Fruit fly (Drosophila melanogaster): Measurements from ENCODE around the gene CG14411.

Gene CG14411

DNA sequence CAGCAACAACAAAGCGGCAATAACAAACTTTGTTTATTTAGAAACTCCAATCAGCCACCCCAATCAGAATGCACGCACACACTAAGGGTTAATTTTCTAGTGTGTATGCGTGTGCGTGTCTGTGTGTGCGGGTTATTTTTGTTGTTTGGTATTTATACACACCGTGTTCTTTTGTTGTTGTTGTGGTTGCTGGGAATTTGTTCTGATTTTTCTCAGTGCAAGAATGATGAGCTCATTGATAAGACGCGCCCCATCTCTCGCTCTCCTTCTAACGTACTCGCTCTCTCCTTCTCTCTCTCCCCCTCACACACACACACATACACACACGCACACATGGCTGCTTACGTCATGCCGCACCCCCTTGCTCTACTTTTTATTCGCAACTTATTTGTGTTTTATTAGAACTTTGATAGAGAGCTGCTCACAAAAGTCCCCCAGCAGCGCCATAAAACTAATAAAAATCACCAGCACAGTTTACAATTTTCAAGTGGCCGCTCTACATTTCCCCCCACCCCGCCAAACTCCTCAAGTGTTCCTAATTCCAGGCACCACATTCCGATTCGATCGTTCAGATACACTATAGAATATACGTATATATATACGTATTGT is 7.4 kb downstream of the CG14411 start (continued):
- peak; percentile 4 for TF ChIP-seq CG5245 (GFP tag; optimal IDR thresholded peaks at IDR 0.05)
- peak; percentile 51 for TF ChIP-seq ranshi (GFP tag; IDR thresholded peaks at IDR 0.05)
- no peak for TF ChIP-seq Sry-β (GFP tag; optimal IDR thresholded peaks at IDR 0.05)
- TF ChIP-seq ind (GFP tag; optimal IDR thresholded peaks at IDR 0.05), result peak; percentile 26
- peak; percentile 48 for TF ChIP-seq Myb (GFP tag; optimal IDR thresholded peaks at IDR 0.05)
- peak; percentile 43 for TF ChIP-seq HmgD (GFP tag; optimal IDR thresholded peaks at IDR 0.05)
- 0 out of 2 replicates have a peak, but pooled peaks have one; percentile 24 for TF ChIP-seq CG11085 (GFP tag; IDR thresholded peaks at IDR 0.05)
- peak; percentile 17 for TF ChIP-seq org-1 (GFP tag; optimal IDR thresholded peaks at IDR 0.05)
- no peak for TF ChIP-seq trh (GFP tag; optimal IDR thresholded peaks at IDR 0.05)
- TF ChIP-seq sens-2 (GFP tag; IDR thresholded peaks at IDR 0.05), result no peak
- TF ChIP-seq bowl (GFP tag; IDR thresholded peaks at IDR 0.05), result peak; percentile 23; the same call in 1 of the 2 replicates
- TF ChIP-seq Camta (GFP tag; optimal IDR thresholded peaks at IDR 0.05), result no peak
- TF ChIP-seq CG7271 (tag; optimal IDR thresholded peaks at IDR 0.05), result no peak
- peak; percentile 29 for TF ChIP-seq p53 (GFP tag; optimal IDR thresholded peaks at IDR 0.05)
- TF ChIP-seq prd (optimal IDR thresholded peaks at IDR 0.05), result no peak
- peak; percentile 52; the same call in 2 of the 3 replicates for TF ChIP-seq prd (GFP tag; IDR thresholded peaks at IDR 0.05)
- TF ChIP-seq Blimp-1 (GFP tag; optimal IDR thresholded peaks at IDR 0.05), result no peak
- TF ChIP-seq CG34422 (GFP tag; IDR thresholded peaks at IDR 0.05), result peak; percentile 64; the same call in 2 of the 3 replicates
- TF ChIP-seq CG12155 (GFP tag; optimal IDR thresholded peaks at IDR 0.05), result peak; percentile 33
- TF ChIP-seq sima (GFP tag; optimal IDR thresholded peaks at IDR 0.05), result no peak
- TF ChIP-seq CG12071 (GFP tag; optimal IDR thresholded peaks at IDR 0.05), result peak; percentile 2
- peak; percentile 83 for TF ChIP-seq abd-A (tag; optimal IDR thresholded peaks at IDR 0.05)
- TF ChIP-seq HLH3B (GFP tag; IDR thresholded peaks at IDR 0.05), result peak; percentile 51; the same call in 1 of the 2 replicates
- TF ChIP-seq CG17361 (GFP tag; IDR thresholded peaks at IDR 0.05), result no peak
- no peak for TF ChIP-seq CG6654 (GFP tag; optimal IDR thresholded peaks at IDR 0.05)
- no peak for TF ChIP-seq Abd-B (GFP tag; optimal IDR thresholded peaks at IDR 0.05)
- TF ChIP-seq CG1529 (GFP tag; optimal IDR thresholded peaks at IDR 0.05), result no peak
- TF ChIP-seq CG4424 (GFP tag; optimal IDR thresholded peaks at IDR 0.05), result no peak
- no peak for TF ChIP-seq Rx (GFP tag; IDR thresholded peaks at IDR 0.05)
- no peak for TF ChIP-seq GATAe (GFP tag; conservative IDR thresholded peaks at IDR 0.05)
- TF ChIP-seq CG16863 (GFP tag; optimal IDR thresholded peaks at IDR 0.05), result peak; percentile 34
- TF ChIP-seq Gug (GFP tag; IDR thresholded peaks at IDR 0.05), result peak; percentile 30; the same call in 1 of the 4 replicates
- no peak for TF ChIP-seq CG17912 (GFP tag; optimal IDR thresholded peaks at IDR 0.05)
- TF ChIP-seq Trl (optimal IDR thresholded peaks at IDR 0.05), result peak in 1 of 2 experiments; percentile 83
- peak; percentile 65 for TF ChIP-seq Trl (GFP tag; optimal IDR thresholded peaks at IDR 0.05)
- no peak for TF ChIP-seq pros (GFP tag; optimal IDR thresholded peaks at IDR 0.05)
- TF ChIP-seq CG17829 (tag; optimal IDR thresholded peaks at IDR 0.05), result peak; percentile 1
- TF ChIP-seq dmrt99B (tag; optimal IDR thresholded peaks at IDR 0.05), result peak; percentile 30
- peak; percentile 15 for TF ChIP-seq pum (GFP tag; optimal IDR thresholded peaks at IDR 0.05)
- peak; percentile 9 for TF ChIP-seq fd64A (GFP tag; optimal IDR thresholded peaks at IDR 0.05)
- TF ChIP-seq Usf (GFP tag; optimal IDR thresholded peaks at IDR 0.05), result peak; percentile 6
- peak; percentile 78 for TF ChIP-seq CG32532 (GFP tag; IDR thresholded peaks at IDR 0.05)
- TF ChIP-seq jigr1 (GFP tag; IDR thresholded peaks at IDR 0.05), result no peak
- peak; percentile 53 for TF ChIP-seq Hsf (GFP tag; optimal IDR thresholded peaks at IDR 0.05)
- TF ChIP-seq D19B (GFP tag; optimal IDR thresholded peaks at IDR 0.05), result peak; percentile 31
- TF ChIP-seq ATbp (GFP tag; optimal IDR thresholded peaks at IDR 0.05), result peak; percentile 37
- no peak for TF ChIP-seq ato (GFP tag; IDR thresholded peaks at IDR 0.05; ENCODE audit: partially characterized antibody)
- no peak for TF ChIP-seq Elba2 (GFP tag; optimal IDR thresholded peaks at IDR 0.05)
- no peak for TF ChIP-seq dati (GFP tag; IDR thresholded peaks at IDR 0.05)
- peak; percentile 17 for TF ChIP-seq Fer1 (GFP tag; optimal IDR thresholded peaks at IDR 0.05)
- peak; percentile 66 for TF ChIP-seq CG10543 (GFP tag; optimal IDR thresholded peaks at IDR 0.05)
